Fruit fly (Drosophila melanogaster): ENCODE data around the gene CG34295.

dm6 chr3R:28805164-28805563 is 15.7 kb downstream of the CG34295 start:
- TF ChIP-seq CG13204 (GFP tag; optimal IDR thresholded peaks at IDR 0.05) (no peak), CG9948 (tag; optimal IDR thresholded peaks at IDR 0.05) (no peak), CG8159 (tag; optimal IDR thresholded peaks at IDR 0.05) (no peak), Ets98B (GFP tag; IDR thresholded peaks at IDR 0.05) (no peak), rn (GFP tag; IDR thresholded peaks at IDR 0.05) (no peak), Snoo (tag; optimal IDR thresholded peaks at IDR 0.05) (no peak), CG8301 (tag; optimal IDR thresholded peaks at IDR 0.05) (no peak), CG34367 (tag; optimal IDR thresholded peaks at IDR 0.05) (no peak), CG4496 (GFP tag; IDR thresholded peaks at IDR 0.05) (no peak)
